Worm (Caenorhabditis elegans): ENCODE results near the gene F12F6.7.

Gene F12F6.7

ce11 chrIV:11586484-11586883 lies 24.9 kb upstream of the F12F6.7 start:
- TF ChIP-seq K02D7.2 (tag; optimal IDR thresholded peaks at IDR 0.05) = no peak
- no peak for TF ChIP-seq pax-1 (tag; optimal IDR thresholded peaks at IDR 0.05)
- no peak for TF ChIP-seq dve-1 (tag; optimal IDR thresholded peaks at IDR 0.05)
- no peak for TF ChIP-seq ref-2 (tag; optimal IDR thresholded peaks at IDR 0.05)
- no peak for TF ChIP-seq hlh-8 (tag; optimal IDR thresholded peaks at IDR 0.05)
- TF ChIP-seq ceh-30 (tag; optimal IDR thresholded peaks at IDR 0.05) = no peak
- no peak for TF ChIP-seq ceh-14 (tag; optimal IDR thresholded peaks at IDR 0.05)
- TF ChIP-seq C08G9.2 (tag; optimal IDR thresholded peaks at IDR 0.05) = no peak
- TF ChIP-seq ttx-3 (tag; optimal IDR thresholded peaks at IDR 0.05) = no peak
- no peak for TF ChIP-seq syd-9 (tag; optimal IDR thresholded peaks at IDR 0.05)
- TF ChIP-seq K09A11.1 (tag; optimal IDR thresholded peaks at IDR 0.05; ENCODE audit: insufficient read depth) = no peak
- TF ChIP-seq gmeb-2 (tag; optimal IDR thresholded peaks at IDR 0.05) = no peak
- no peak for TF ChIP-seq ceh-18 (tag; optimal IDR thresholded peaks at IDR 0.05)
- TF ChIP-seq pqm-1 (tag; optimal IDR thresholded peaks at IDR 0.05) = no peak
- no peak for TF ChIP-seq odd-2 (tag; optimal IDR thresholded peaks at IDR 0.05)

ce11 chrIV:11584853-11585252 lies 23.2 kb upstream of the F12F6.7 start:
- TF ChIP-seq tbx-2 (tag; optimal IDR thresholded peaks at IDR 0.05) (no peak), elt-2 (tag; optimal IDR thresholded peaks at IDR 0.05) (no peak), F13H6.1 (tag; optimal IDR thresholded peaks at IDR 0.05) (no peak), lim-6 (tag; optimal IDR thresholded peaks at IDR 0.05) (no peak), odd-2 (tag; optimal IDR thresholded peaks at IDR 0.05) (no peak), hlh-6 (tag; optimal IDR thresholded peaks at IDR 0.05) (no peak), ceh-34 (tag; optimal IDR thresholded peaks at IDR 0.05) (no peak), ceh-48 (tag; optimal IDR thresholded peaks at IDR 0.05) (no peak), ceh-6 (GFP tag; optimal IDR thresholded peaks at IDR 0.05) (no peak), ceh-2 (tag; optimal IDR thresholded peaks at IDR 0.05) (no peak), fax-1 (tag; optimal IDR thresholded peaks at IDR 0.05) (no peak), tbx-7 (tag; optimal IDR thresholded peaks at IDR 0.05) (no peak), nfya-1 (tag; optimal IDR thresholded peaks at IDR 0.05) (no peak), ceh-24 (tag; optimal IDR thresholded peaks at IDR 0.05) (no peak), unc-42 (tag; optimal IDR thresholded peaks at IDR 0.05) (no peak), ceh-45 (GFP tag; IDR thresholded peaks at IDR 0.05) (no peak), eyg-1 (tag; optimal IDR thresholded peaks at IDR 0.05) (no peak), ceh-18 (tag; optimal IDR thresholded peaks at IDR 0.05) (no peak), pha-4 (tag; optimal IDR thresholded peaks at IDR 0.05) (no peak), fkh-6 (tag; optimal IDR thresholded peaks at IDR 0.05) (no peak)

- TF ChIP-seq T23F11.4 (GFP tag; optimal IDR thresholded peaks at IDR 0.05) (peak; percentile 31), ceh-22 (tag; optimal IDR thresholded peaks at IDR 0.05) (no peak), Y22D7AL.16 (tag; optimal IDR thresholded peaks at IDR 0.05) (no peak), K02D7.2 (tag; optimal IDR thresholded peaks at IDR 0.05) (no peak), tbx-7 (tag; optimal IDR thresholded peaks at IDR 0.05) (no peak), pha-2 (tag; optimal IDR thresholded peaks at IDR 0.05) (no peak), tbx-2 (tag; optimal IDR thresholded peaks at IDR 0.05) (peak; percentile 65), nfya-1 (tag; optimal IDR thresholded peaks at IDR 0.05) (peak; percentile 40), fkh-10 (GFP tag; optimal IDR thresholded peaks at IDR 0.05) (no peak), lim-6 (tag; optimal IDR thresholded peaks at IDR 0.05) (no peak), pha-4 (tag; optimal IDR thresholded peaks at IDR 0.05) (no peak), elt-2 (tag; optimal IDR thresholded peaks at IDR 0.05) (peak; percentile 20), unc-55 (GFP tag; optimal IDR thresholded peaks at IDR 0.05) (no peak), C08G9.2 (tag; optimal IDR thresholded peaks at IDR 0.05) (no peak), unc-42 (tag; optimal IDR thresholded peaks at IDR 0.05) (no peak), ama-1 (optimal IDR thresholded peaks at IDR 0.05) (no peak), dve-1 (tag; optimal IDR thresholded peaks at IDR 0.05) (no peak), nhr-232 (tag; optimal IDR thresholded peaks at IDR 0.05) (peak; percentile 17), ceh-24 (tag; optimal IDR thresholded peaks at IDR 0.05) (no peak), ttx-3 (tag; optimal IDR thresholded peaks at IDR 0.05) (no peak), elt-4 (tag; optimal IDR thresholded peaks at IDR 0.05) (no peak), madf-2 (tag; optimal IDR thresholded peaks at IDR 0.05) (no peak), ref-2 (tag; optimal IDR thresholded peaks at IDR 0.05) (peak; percentile 15), syd-9 (tag; optimal IDR thresholded peaks at IDR 0.05) (no peak), npax-4 (tag; optimal IDR thresholded peaks at IDR 0.05) (no peak), eyg-1 (tag; optimal IDR thresholded peaks at IDR 0.05) (no peak), rnt-1 (tag; optimal IDR thresholded peaks at IDR 0.05) (no peak), pros-1 (tag; optimal IDR thresholded peaks at IDR 0.05) (no peak), ceh-6 (GFP tag; optimal IDR thresholded peaks at IDR 0.05) (peak; percentile 46), unc-3 (GFP tag; conservative IDR thresholded peaks at IDR 0.05) (no peak), unc-3 (tag; optimal IDR thresholded peaks at IDR 0.05) (no peak), ceh-48 (tag; optimal IDR thresholded peaks at IDR 0.05) (no peak), ceh-19 (GFP tag; optimal IDR thresholded peaks at IDR 0.05) (no peak), K09A11.1 (tag; optimal IDR thresholded peaks at IDR 0.05; ENCODE audit: insufficient read depth) (no peak)
Measured at ce11 chrIV:11583906-11584378, 22.3 kb upstream of the F12F6.7 start, which contains the start of gene F12F6.1. Gene F12F6.1, plus strand, starts transcription at chrIV:11583956.
